Worm (Caenorhabditis elegans): ENCODE measurements around the gene F23F12.3.

Gene F23F12.3

ce11 chrIII:6454183-6454582, 46.1 kb upstream of the F23F12.3 start, which contains the start of gene jhdm-1:
Gene jhdm-1 (plus strand): TSS chrIII:6454483.
- TF ChIP-seq pha-4 (tag; optimal IDR thresholded peaks at IDR 0.05): no peak
- TF ChIP-seq unc-39 (tag; optimal IDR thresholded peaks at IDR 0.05): no peak
- TF ChIP-seq lin-13 (tag; optimal IDR thresholded peaks at IDR 0.05): no peak
- no peak for TF ChIP-seq nhr-12 (tag; optimal IDR thresholded peaks at IDR 0.05)
- TF ChIP-seq unc-120 (tag; optimal IDR thresholded peaks at IDR 0.05; ENCODE audit: poor library complexity, severe bottlenecking): no peak
- no peak for TF ChIP-seq drap-1 (GFP tag; optimal IDR thresholded peaks at IDR 0.05)
- no peak for TF ChIP-seq zip-8 (tag; optimal IDR thresholded peaks at IDR 0.05)
- TF ChIP-seq mab-5 (tag; optimal IDR thresholded peaks at IDR 0.05): no peak
- TF ChIP-seq M03D4.4 (tag; optimal IDR thresholded peaks at IDR 0.05): no peak
- TF ChIP-seq tbx-8 (GFP tag; optimal IDR thresholded peaks at IDR 0.05): no peak
- TF ChIP-seq ham-2 (GFP tag; optimal IDR thresholded peaks at IDR 0.05): no peak
- no peak for TF ChIP-seq elt-3 (tag; optimal IDR thresholded peaks at IDR 0.05)
- TF ChIP-seq sem-2 (GFP tag; optimal IDR thresholded peaks at IDR 0.05): no peak
- TF ChIP-seq blmp-1 (tag; optimal IDR thresholded peaks at IDR 0.05): no peak
- TF ChIP-seq mls-2 (tag; optimal IDR thresholded peaks at IDR 0.05): no peak
- TF ChIP-seq unc-62 (GFP tag; optimal IDR thresholded peaks at IDR 0.05): no peak

- no peak for TF ChIP-seq hlh-1 (tag; optimal IDR thresholded peaks at IDR 0.05)
- TF ChIP-seq ztf-11 (tag; optimal IDR thresholded peaks at IDR 0.05): no peak
- TF ChIP-seq lin-13 (tag; optimal IDR thresholded peaks at IDR 0.05): no peak
- TF ChIP-seq ham-2 (GFP tag; optimal IDR thresholded peaks at IDR 0.05): no peak
- no peak for TF ChIP-seq lsy-2 (tag; optimal IDR thresholded peaks at IDR 0.05)
- TF ChIP-seq sem-2 (GFP tag; optimal IDR thresholded peaks at IDR 0.05): no peak
- TF ChIP-seq nhr-2 (tag; optimal IDR thresholded peaks at IDR 0.05): no peak
- no peak for TF ChIP-seq nhr-237 (tag; optimal IDR thresholded peaks at IDR 0.05)
- TF ChIP-seq elt-3 (tag; optimal IDR thresholded peaks at IDR 0.05): no peak
Observed at ce11 chrIII:6459820-6460219, 40.5 kb upstream of the F23F12.3 start, which contains the start of gene algn-1. Gene algn-1 (plus strand): TSS chrIII:6460120.

- TF ChIP-seq nhr-28 (tag; optimal IDR thresholded peaks at IDR 0.05) (no peak), blmp-1 (tag; optimal IDR thresholded peaks at IDR 0.05) (no peak), ces-1 (GFP tag; optimal IDR thresholded peaks at IDR 0.05) (no peak), flh-1 (GFP tag; optimal IDR thresholded peaks at IDR 0.05) (no peak), nhr-237 (tag; optimal IDR thresholded peaks at IDR 0.05) (no peak), pha-4 (tag; optimal IDR thresholded peaks at IDR 0.05) (no peak), sem-2 (GFP tag; optimal IDR thresholded peaks at IDR 0.05) (no peak), nhr-12 (tag; optimal IDR thresholded peaks at IDR 0.05) (no peak), bed-3 (GFP tag; optimal IDR thresholded peaks at IDR 0.05) (no peak), lsy-2 (tag; optimal IDR thresholded peaks at IDR 0.05) (no peak), sptf-1 (tag; optimal IDR thresholded peaks at IDR 0.05) (no peak), mls-2 (tag; optimal IDR thresholded peaks at IDR 0.05) (no peak), ceh-39 (tag; optimal IDR thresholded peaks at IDR 0.05) (no peak), elt-3 (tag; optimal IDR thresholded peaks at IDR 0.05) (no peak), cnd-1 (tag; optimal IDR thresholded peaks at IDR 0.05) (no peak), mep-1 (tag; optimal IDR thresholded peaks at IDR 0.05) (no peak), ham-2 (GFP tag; optimal IDR thresholded peaks at IDR 0.05) (no peak), drap-1 (GFP tag; optimal IDR thresholded peaks at IDR 0.05) (no peak), lin-13 (tag; optimal IDR thresholded peaks at IDR 0.05) (no peak)
Observed at ce11 chrIII:6462610-6463009, 37.7 kb upstream of the F23F12.3 start, which contains the start of gene T26A5.8. Gene T26A5.8 (minus strand): TSS chrIII:6462856.

ce11 chrIII:6463679-6464078, 36.6 kb upstream of the F23F12.3 start, which contains the start of gene dlc-1:
Gene dlc-1 (minus strand): TSS chrIII:6463779.
- TF ChIP-seq nhr-12 (tag; optimal IDR thresholded peaks at IDR 0.05) (no peak), sptf-1 (tag; optimal IDR thresholded peaks at IDR 0.05) (no peak), bed-3 (GFP tag; optimal IDR thresholded peaks at IDR 0.05) (no peak), nhr-237 (tag; optimal IDR thresholded peaks at IDR 0.05) (no peak), elt-1 (tag; optimal IDR thresholded peaks at IDR 0.05; ENCODE audit: borderline replicate concordance, insufficient read depth) (no peak), ces-1 (GFP tag; optimal IDR thresholded peaks at IDR 0.05) (no peak), zip-8 (tag; optimal IDR thresholded peaks at IDR 0.05) (no peak), ceh-39 (tag; optimal IDR thresholded peaks at IDR 0.05) (no peak)

ce11 chrIII:6464113-6464571, 36.2 kb upstream of the F23F12.3 start:
- TF ChIP-seq hlh-1 (tag; optimal IDR thresholded peaks at IDR 0.05) (peak; percentile 46), nhr-76 (tag; optimal IDR thresholded peaks at IDR 0.05) (no peak), lsy-2 (tag; optimal IDR thresholded peaks at IDR 0.05) (no peak), mep-1 (tag; optimal IDR thresholded peaks at IDR 0.05) (no peak), nhr-237 (tag; optimal IDR thresholded peaks at IDR 0.05) (peak; percentile 48), unc-120 (tag; optimal IDR thresholded peaks at IDR 0.05; ENCODE audit: poor library complexity, severe bottlenecking) (peak; percentile 72), sptf-1 (tag; optimal IDR thresholded peaks at IDR 0.05) (peak; percentile 66), ham-2 (GFP tag; optimal IDR thresholded peaks at IDR 0.05) (peak; percentile 27), M03D4.4 (tag; optimal IDR thresholded peaks at IDR 0.05) (peak; percentile 64), pha-4 (tag; optimal IDR thresholded peaks at IDR 0.05) (peak; percentile 39), mab-5 (tag; optimal IDR thresholded peaks at IDR 0.05) (no peak), drap-1 (GFP tag; optimal IDR thresholded peaks at IDR 0.05) (peak; percentile 22)

Measured in whole organism, mixed stage, embryonic.